Worm (Caenorhabditis elegans) whole organism, L1 larva: ENCODE data around the gene K10D11.6.

ENCODE experiments used
- ceh-82 ChIP-seq, 3 experiments: fragments of 150-350 bp in 1 of 3; sonication (generic microtip) in 2 of 3; optimal IDR thresholded peaks; 2 replicates each; lab custom pipeline; 2014 to 2017; ENCODE audit warnings: missing biosample characterization in 3 of 3, missing genetic modification characterization in 3 of 3
- nhr-90 ChIP-seq: sonication (generic microtip); optimal IDR thresholded peaks from 2 replicates; lab custom pipeline; 2016; ENCODE audit warnings: mild to moderate bottlenecking, missing genetic modification characterization, missing compliant biosample characterization; ENCODE audit not compliant: poor library complexity
- pqm-1 ChIP-seq: sonication (generic microtip); optimal IDR thresholded peaks from 3 replicates; lab custom pipeline; 2017; ENCODE audit warnings: missing biosample characterization, missing genetic modification characterization

ce11 chrIV:12971994-12972520 lies 17.2 kb downstream of the K10D11.6 start:
- TF ChIP-seq pqm-1 (tag; lab: Kevin White, UChicago) (no peak), nhr-90 (tag; lab: Kevin White, UChicago) (no peak), ceh-82 (tag; optimal IDR thresholded peaks at IDR 0.05; lab: Kevin White, UChicago) (no peak)
